Fruit fly (Drosophila melanogaster): ENCODE measurements around the gene CG33061.

The CG33061 gene

DNA sequence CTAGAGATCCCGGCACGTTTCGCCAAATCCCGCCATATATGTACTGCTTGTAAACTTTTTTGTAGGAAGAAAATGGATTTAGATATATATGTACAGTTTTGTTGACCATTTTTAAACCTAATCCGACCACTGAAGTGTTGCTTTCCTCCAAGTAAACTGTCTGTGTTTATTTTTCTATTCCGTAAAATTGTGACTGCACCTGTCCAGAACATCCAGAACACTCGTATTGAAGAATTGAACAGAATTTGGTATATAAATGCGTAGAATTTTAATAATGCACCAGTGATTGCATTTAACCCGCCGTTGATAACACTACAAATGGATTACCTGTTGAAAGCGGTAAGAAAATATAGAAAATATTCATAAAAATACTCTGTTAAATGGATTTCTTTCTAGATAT is 25.6 kb upstream of the CG33061 start, which contains the start of gene CG43249:
CG43249 (plus strand) TSS at position 301 of the 400 bp plus-strand sequence.
- TF ChIP-seq CG14711 (tag; optimal IDR thresholded peaks at IDR 0.05) (no peak), Hr96 (GFP tag; optimal IDR thresholded peaks at IDR 0.05) (no peak), kay (GFP tag; ENCODE audit: borderline replicate concordance) (no peak), ovo (GFP tag; optimal IDR thresholded peaks at IDR 0.05) (no peak), tj (GFP tag; optimal IDR thresholded peaks at IDR 0.05) (no peak), bab1 (GFP tag; optimal IDR thresholded peaks at IDR 0.05) (no peak), CG1620 (GFP tag; optimal IDR thresholded peaks at IDR 0.05) (no peak), CG7101 (tag; optimal IDR thresholded peaks at IDR 0.05) (no peak), Mnt (GFP tag; optimal IDR thresholded peaks at IDR 0.05) (no peak), Clk (GFP tag; optimal IDR thresholded peaks at IDR 0.05) (no peak), CG5204 (GFP tag; optimal IDR thresholded peaks at IDR 0.05) (no peak), cic (GFP tag; optimal IDR thresholded peaks at IDR 0.05) (no peak), toe (GFP tag; optimal IDR thresholded peaks at IDR 0.05) (no peak), CG11617 (GFP tag; optimal IDR thresholded peaks at IDR 0.05) (no peak), CG33017 (tag; optimal IDR thresholded peaks at IDR 0.05) (no peak), pad (GFP tag; optimal IDR thresholded peaks at IDR 0.05) (no peak), CG12768 (GFP tag; optimal IDR thresholded peaks at IDR 0.05) (no peak), Crg-1 (GFP tag; optimal IDR thresholded peaks at IDR 0.05) (no peak), cnc (optimal IDR thresholded peaks at IDR 0.05) (no peak), CG7045 (GFP tag; optimal IDR thresholded peaks at IDR 0.05) (no peak)

DNA sequence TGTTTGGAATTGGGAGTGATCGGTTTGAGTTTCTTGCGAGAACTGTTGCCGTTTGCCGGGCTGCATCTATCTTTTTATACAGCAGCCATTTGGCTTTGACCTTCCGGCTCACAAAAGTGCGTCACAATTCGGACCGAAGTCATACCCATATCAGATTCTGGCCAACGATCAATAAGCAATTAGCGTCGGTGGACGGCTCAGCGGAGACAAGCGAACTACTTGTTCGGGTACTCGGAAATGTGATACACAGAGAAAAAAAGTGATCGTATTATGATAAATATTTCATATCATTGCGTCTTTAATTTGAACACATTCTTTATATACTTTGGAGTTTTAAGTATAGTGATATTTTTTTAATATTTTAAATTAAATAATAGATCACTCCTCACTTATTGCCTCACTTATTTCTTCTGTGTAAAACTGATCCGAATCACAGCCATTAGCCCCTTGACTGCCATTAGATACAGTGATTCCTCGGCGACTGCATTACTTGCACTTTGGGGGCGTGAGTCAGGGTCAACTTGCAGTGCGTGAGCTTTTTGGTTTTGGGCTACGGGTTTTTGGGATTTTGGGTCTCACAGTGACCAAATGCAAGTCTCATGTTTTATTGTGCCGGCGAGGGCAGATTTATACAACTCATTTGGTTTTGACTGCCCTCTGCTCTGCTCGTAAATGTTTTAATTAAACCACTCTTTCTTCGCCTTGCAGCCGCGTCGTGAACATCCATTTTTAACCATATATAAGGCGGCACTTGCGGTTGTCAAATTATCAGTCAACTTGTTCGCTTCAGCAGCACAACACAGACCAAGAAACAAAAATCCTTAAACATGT is 23.6 kb upstream of the CG33061 start, which contains the start of the genes CG13043 and CG13063:
CG13043 (minus strand) TSS at position 51 of the 831 bp plus-strand sequence.
CG13063 (plus strand) TSS at position 781 of the 831 bp plus-strand sequence.
- TF ChIP-seq CG12768 (GFP tag; optimal IDR thresholded peaks at IDR 0.05) = no peak
- no peak for TF ChIP-seq cic (GFP tag; optimal IDR thresholded peaks at IDR 0.05)
- TF ChIP-seq Crg-1 (GFP tag; optimal IDR thresholded peaks at IDR 0.05) = no peak
- TF ChIP-seq CG5204 (GFP tag; optimal IDR thresholded peaks at IDR 0.05) = no peak

DNA sequence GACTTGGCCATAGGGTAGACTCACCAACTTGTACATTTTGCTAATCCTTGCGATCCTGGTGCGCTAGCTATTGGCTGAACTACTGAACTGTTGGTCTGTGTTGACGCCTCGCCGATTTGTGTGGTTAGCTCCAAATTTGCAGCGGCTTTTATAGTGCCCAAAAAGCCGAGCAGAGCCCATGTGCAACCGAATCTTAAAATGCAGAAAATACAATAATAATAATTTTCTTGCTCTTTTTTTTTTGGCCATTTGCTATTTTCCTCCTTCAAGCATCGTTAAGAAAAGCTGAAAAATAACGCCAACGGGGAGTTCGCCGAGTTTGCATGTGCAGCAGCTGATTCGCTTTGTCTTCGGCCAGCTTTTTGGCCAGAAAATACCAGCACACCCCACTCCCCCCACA is 21.2 kb upstream of the CG33061 start, which contains the start of gene CG13042:
CG13042 (minus strand) TSS at position 101 of the 400 bp plus-strand sequence.
- TF ChIP-seq ovo (GFP tag; optimal IDR thresholded peaks at IDR 0.05) = no peak

DNA sequence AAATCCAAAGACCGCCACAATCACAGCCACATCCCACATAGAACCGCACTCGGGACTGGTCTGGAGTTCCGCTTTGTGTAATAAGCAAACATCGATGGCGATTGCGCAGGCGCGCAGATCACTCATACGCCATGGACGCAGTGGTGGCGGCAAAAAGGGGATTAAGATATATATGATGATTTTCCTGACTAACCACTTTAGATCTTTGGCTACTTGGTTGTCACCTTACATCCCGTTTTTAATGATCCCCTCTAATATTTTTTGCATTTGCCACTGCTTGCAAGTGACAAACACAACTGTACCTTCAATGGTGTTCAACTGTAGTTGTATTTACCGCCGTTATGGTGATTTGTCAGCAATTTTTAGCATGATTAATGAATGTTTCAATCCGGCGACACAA is 19.6 kb upstream of the CG33061 start:
- TF ChIP-seq CG5204 (GFP tag; optimal IDR thresholded peaks at IDR 0.05) (peak; percentile 32), toe (GFP tag; optimal IDR thresholded peaks at IDR 0.05) (no peak)

DNA sequence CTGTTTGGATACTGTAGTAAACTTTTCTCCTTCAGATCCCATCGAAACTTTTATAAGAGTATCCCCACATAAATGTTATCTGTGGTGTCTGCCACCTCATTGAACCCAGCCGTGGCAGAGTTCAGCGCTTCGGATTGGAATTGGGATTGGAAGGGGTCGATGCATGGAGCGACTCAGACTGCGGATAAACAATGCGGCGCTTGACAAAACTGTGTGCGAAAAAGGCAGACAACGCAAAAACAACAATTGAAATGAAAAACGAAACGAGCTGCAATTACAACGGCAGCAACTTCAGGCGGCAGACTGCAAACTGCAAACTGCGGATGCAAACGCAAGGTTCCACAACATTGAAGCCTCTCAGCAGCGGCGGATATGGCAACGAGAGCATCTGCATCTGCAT is 15.6 kb upstream of the CG33061 start, which contains the start of gene CG13062:
CG13062 (plus strand) TSS at position 301 of the 400 bp plus-strand sequence.
- no peak for TF ChIP-seq toe (GFP tag; optimal IDR thresholded peaks at IDR 0.05)
- no peak for TF ChIP-seq tj (GFP tag; optimal IDR thresholded peaks at IDR 0.05)
- TF ChIP-seq CG12768 (GFP tag; optimal IDR thresholded peaks at IDR 0.05) = no peak
- TF ChIP-seq Clk (GFP tag; optimal IDR thresholded peaks at IDR 0.05) = no peak
- no peak for TF ChIP-seq CG7101 (tag; optimal IDR thresholded peaks at IDR 0.05)
- no peak for TF ChIP-seq CG33017 (tag; optimal IDR thresholded peaks at IDR 0.05)
- TF ChIP-seq Mnt (GFP tag; optimal IDR thresholded peaks at IDR 0.05) = no peak
- TF ChIP-seq CG14711 (tag; optimal IDR thresholded peaks at IDR 0.05) = no peak
- no peak for TF ChIP-seq Hr96 (GFP tag; optimal IDR thresholded peaks at IDR 0.05)
- no peak for TF ChIP-seq CG7045 (GFP tag; optimal IDR thresholded peaks at IDR 0.05)
- TF ChIP-seq CG11617 (GFP tag; optimal IDR thresholded peaks at IDR 0.05) = no peak
- TF ChIP-seq pad (GFP tag; optimal IDR thresholded peaks at IDR 0.05) = no peak
- TF ChIP-seq cnc (optimal IDR thresholded peaks at IDR 0.05) = no peak
- TF ChIP-seq cic (GFP tag; optimal IDR thresholded peaks at IDR 0.05) = no peak
- TF ChIP-seq Crg-1 (GFP tag; optimal IDR thresholded peaks at IDR 0.05) = no peak
- TF ChIP-seq ovo (GFP tag; optimal IDR thresholded peaks at IDR 0.05) = no peak
- no peak for TF ChIP-seq kay (GFP tag; ENCODE audit: borderline replicate concordance)
- TF ChIP-seq CG5204 (GFP tag; optimal IDR thresholded peaks at IDR 0.05) = no peak

DNA sequence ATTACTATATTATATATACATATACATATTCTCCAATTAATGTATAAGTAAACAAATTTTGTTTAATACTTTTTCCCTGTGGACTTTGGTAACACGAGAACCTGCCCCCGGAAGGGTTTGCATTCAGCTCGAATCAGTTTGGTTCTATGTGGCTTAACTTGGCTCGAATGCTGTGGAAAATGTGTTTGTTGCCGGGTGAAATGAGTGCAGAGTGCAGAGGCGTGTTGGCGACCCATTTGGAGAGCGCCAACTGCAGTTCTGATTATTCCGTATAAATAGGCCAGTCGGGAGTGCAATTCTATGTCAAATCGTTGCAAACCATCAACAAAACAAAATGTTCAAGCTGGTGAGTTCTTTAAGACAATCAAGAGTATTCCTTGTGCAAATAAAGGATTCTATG is 11.9 kb upstream of the CG33061 start, which contains the start of gene Nplp3:
Nplp3 (plus strand) TSS at position 301 of the 400 bp plus-strand sequence.
- TF ChIP-seq CG12768 (GFP tag; optimal IDR thresholded peaks at IDR 0.05) (no peak), CG14711 (tag; optimal IDR thresholded peaks at IDR 0.05) (no peak), kay (GFP tag; ENCODE audit: borderline replicate concordance) (no peak), CG7101 (tag; optimal IDR thresholded peaks at IDR 0.05) (no peak), bab1 (GFP tag; optimal IDR thresholded peaks at IDR 0.05) (no peak), Mnt (GFP tag; optimal IDR thresholded peaks at IDR 0.05) (no peak), CG7045 (GFP tag; optimal IDR thresholded peaks at IDR 0.05) (no peak), toe (GFP tag; optimal IDR thresholded peaks at IDR 0.05) (no peak), CG1620 (GFP tag; optimal IDR thresholded peaks at IDR 0.05) (no peak), Hr96 (GFP tag; optimal IDR thresholded peaks at IDR 0.05) (no peak), CG11617 (GFP tag; optimal IDR thresholded peaks at IDR 0.05) (no peak), Clk (GFP tag; optimal IDR thresholded peaks at IDR 0.05) (no peak), Crg-1 (GFP tag; optimal IDR thresholded peaks at IDR 0.05) (no peak), pad (GFP tag; optimal IDR thresholded peaks at IDR 0.05) (no peak), tj (GFP tag; optimal IDR thresholded peaks at IDR 0.05) (no peak), ovo (GFP tag; optimal IDR thresholded peaks at IDR 0.05) (no peak), CG5204 (GFP tag; optimal IDR thresholded peaks at IDR 0.05) (no peak), cnc (optimal IDR thresholded peaks at IDR 0.05) (no peak), CG33017 (tag; optimal IDR thresholded peaks at IDR 0.05) (no peak), cic (GFP tag; optimal IDR thresholded peaks at IDR 0.05) (no peak)

Data from whole organism, adult.